Worm (Caenorhabditis elegans) whole organism, mixed stage, embryonic: ENCODE results near the gene C14B1.3.

Experiments used
- M03D4.4 ChIP-seq: sonication (generic microtip); optimal IDR thresholded peaks from 2 replicates; lab custom pipeline; 2017; ENCODE audit warnings: mild to moderate bottlenecking, missing genetic modification characterization, missing compliant biosample characterization
- ham-2 ChIP-seq: fragments of 200-800 bp; sonication (Bioruptor generic); optimal IDR thresholded peaks from 2 replicates; lab custom pipeline; 2018; ENCODE audit warnings: mild to moderate bottlenecking, missing genetic modification characterization, missing compliant biosample characterization
- lin-13 ChIP-seq: fragments of 150-350 bp; optimal IDR thresholded peaks from 2 replicates; lab custom pipeline; 2014; ENCODE audit warnings: missing biosample characterization, missing genetic modification characterization
- lsy-2 ChIP-seq: fragments of 150-350 bp; optimal IDR thresholded peaks from 2 replicates; lab custom pipeline; 2014; ENCODE audit warnings: missing biosample characterization, missing genetic modification characterization
- mab-5 ChIP-seq: fragments of 150-350 bp; optimal IDR thresholded peaks from 2 replicates; lab custom pipeline; 2014; ENCODE audit warnings: missing biosample characterization, missing genetic modification characterization
- mep-1 ChIP-seq: fragments of 150-350 bp; optimal IDR thresholded peaks from 2 replicates; lab custom pipeline; 2017; ENCODE audit warnings: missing biosample characterization, missing genetic modification reagents, missing genetic modification characterization, inconsistent platforms
- nhr-12 ChIP-seq: fragments of 150-350 bp; optimal IDR thresholded peaks from 2 replicates; lab custom pipeline; 2014; ENCODE audit warnings: missing biosample characterization, missing genetic modification characterization
- nhr-76 ChIP-seq: sonication (generic microtip); optimal IDR thresholded peaks from 2 replicates; lab custom pipeline; 2017; ENCODE audit warnings: missing biosample characterization, missing genetic modification characterization
- snpc-4 ChIP-seq: fragments of 150-350 bp; optimal IDR thresholded peaks from 2 replicates; lab custom pipeline; 2014; ENCODE audit warnings: missing biosample characterization, missing genetic modification characterization
- sptf-1 ChIP-seq: sonication (generic microtip); optimal IDR thresholded peaks from 2 replicates; lab custom pipeline; 2017; ENCODE audit warnings: mild to moderate bottlenecking, missing genetic modification characterization, moderate library complexity, missing compliant biosample characterization
- unc-120 ChIP-seq: sonication (generic microtip); optimal IDR thresholded peaks from 2 replicates; lab custom pipeline; 2017; ENCODE audit warnings: missing genetic modification characterization, missing compliant biosample characterization; ENCODE audit not compliant: poor library complexity, severe bottlenecking
- unc-39 ChIP-seq: fragments of 150-350 bp; optimal IDR thresholded peaks from 2 replicates; lab custom pipeline; 2014; ENCODE audit warnings: missing biosample characterization, missing genetic modification characterization
- unc-62 ChIP-seq: fragments of 150-350 bp; optimal IDR thresholded peaks from 2 replicates; lab custom pipeline; 2014; ENCODE audit warnings: missing biosample characterization, missing genetic modification reagents, missing genetic modification characterization

ce11 chrIII:3730475-3730874 lies 27.1 kb downstream of the C14B1.3 start, which contains the start of gene F34D10.8:
- no peak for TF ChIP-seq sptf-1 (tag; lab: Kevin White, UChicago)
- no peak for TF ChIP-seq nhr-12 (tag; lab: Kevin White, UChicago)
- no peak for TF ChIP-seq unc-39
- TF ChIP-seq M03D4.4: no peak
- TF ChIP-seq unc-62: no peak
- no peak for TF ChIP-seq lin-13
- no peak for TF ChIP-seq lsy-2
- TF ChIP-seq nhr-76 (tag; lab: Kevin White, UChicago): no peak
- TF ChIP-seq mep-1 (tag; lab: Kevin White, UChicago): no peak
- no peak for TF ChIP-seq unc-120 (tag; lab: Kevin White, UChicago)
- no peak for TF ChIP-seq ham-2 (GFP tag; lab: Kevin White, UChicago)
- TF ChIP-seq snpc-4 (tag; lab: Kevin White, UChicago): no peak
- TF ChIP-seq mab-5: no peak
